Worm (Caenorhabditis elegans) whole organism, early embryonic: ENCODE measurements around the gene R07E5.6.

Source experiments
- B0310.2 ChIP-seq: sonication (generic microtip); optimal IDR thresholded peaks from 2 replicates; lab custom pipeline; 2016; ENCODE audit warnings: mild to moderate bottlenecking, missing genetic modification characterization, missing compliant biosample characterization
- F13C5.2 ChIP-seq: sonication (generic microtip); optimal IDR thresholded peaks from 2 replicates; lab custom pipeline; 2017; ENCODE audit warnings: mild to moderate bottlenecking, missing genetic modification characterization, inconsistent platforms, missing compliant biosample characterization
- ama-1 ChIP-seq: fragments of 150-350 bp; optimal IDR thresholded peaks from 2 replicates; lab custom pipeline; 2014
- ceh-13 ChIP-seq: fragments of 200-800 bp; sonication (Bioruptor generic); optimal IDR thresholded peaks from 2 replicates; lab custom pipeline; 2018; ENCODE audit warnings: mild to moderate bottlenecking, missing genetic modification characterization, missing compliant biosample characterization
- ceh-36 ChIP-seq: sonication (generic microtip); optimal IDR thresholded peaks from 2 replicates; lab custom pipeline; 2016; ENCODE audit warnings: missing genetic modification characterization, inconsistent platforms, missing compliant biosample characterization
- ets-7 ChIP-seq: sonication (generic microtip); optimal IDR thresholded peaks from 2 replicates; lab custom pipeline; 2016; ENCODE audit warnings: missing genotype, missing genetic modification characterization, missing compliant biosample characterization
- flt-1 ChIP-seq: fragments of 200-800 bp; sonication (Bioruptor generic); IDR thresholded peaks from 2 replicates; pipeline ENCODE4 v1.3.6; 2022; ENCODE audit warnings: missing genetic modification characterization, missing compliant biosample characterization
- hmbx-1 ChIP-seq: sonication (generic microtip); optimal IDR thresholded peaks from 2 replicates; lab custom pipeline; 2016; ENCODE audit warnings: mild to moderate bottlenecking, missing genetic modification characterization, missing compliant biosample characterization
- hmg-4 ChIP-seq: fragments of 200-800 bp; sonication (Bioruptor generic); optimal IDR thresholded peaks from 2 replicates; lab custom pipeline; 2018; ENCODE audit warnings: mild to moderate bottlenecking, missing genetic modification characterization, missing compliant biosample characterization
- pes-1 ChIP-seq: fragments of 200-800 bp; sonication (Bioruptor generic); IDR thresholded peaks from 2 replicates; pipeline ENCODE4 v1.3.6; 2022; ENCODE audit warnings: missing genetic modification reagents, missing genetic modification characterization, missing compliant biosample characterization
- scrt-1 ChIP-seq: fragments of 200-800 bp; sonication (Bioruptor generic); IDR thresholded peaks from 2 replicates; pipeline ENCODE4 v1.3.6; 2022; ENCODE audit warnings: missing genetic modification characterization, missing compliant biosample characterization
- sea-1 ChIP-seq: fragments of 200-800 bp; sonication (Bioruptor generic); conservative IDR thresholded peaks from 2 replicates; pipeline ENCODE4 v1.3.6; 2022; ENCODE audit warnings: missing genetic modification characterization, missing compliant biosample characterization
- tbx-11 ChIP-seq: fragments of 200-800 bp; sonication (Bioruptor generic); IDR thresholded peaks from 2 replicates; pipeline ENCODE4 v1.3.6; 2022; ENCODE audit warnings: missing genetic modification characterization, missing compliant biosample characterization
- tbx-37 ChIP-seq: fragments of 200-800 bp; sonication (Bioruptor generic); conservative IDR thresholded peaks from 2 replicates; pipeline ENCODE4 v1.3.6; 2022; ENCODE audit warnings: missing genetic modification reagents, missing genetic modification characterization, missing compliant biosample characterization

DNA sequence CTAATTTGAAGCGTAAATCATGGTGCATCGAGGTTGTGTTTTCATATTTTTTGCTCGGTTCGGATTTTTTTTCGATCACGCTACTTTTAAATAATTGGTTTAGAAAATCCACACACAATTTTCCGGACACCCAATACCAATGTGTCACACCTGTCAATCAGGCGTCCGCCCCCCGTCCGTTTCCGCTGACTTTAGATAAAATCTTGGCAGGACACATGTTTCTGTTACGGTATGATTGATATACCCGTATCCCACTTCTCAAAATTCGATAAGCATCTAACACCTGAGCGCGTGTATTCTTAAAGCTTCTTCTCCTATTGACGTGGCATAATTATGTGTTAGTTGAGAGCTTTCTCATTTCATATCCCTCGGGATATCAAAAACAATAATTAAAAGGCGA, 49.5 kb downstream of the R07E5.6 start:
- TF ChIP-seq pes-1 (GFP tag; lab: Robert Waterston, UW) (no peak), hmg-4 (GFP tag; lab: Kevin White, UChicago) (no peak), hmbx-1 (tag; lab: Kevin White, UChicago) (no peak), B0310.2 (tag; lab: Kevin White, UChicago) (no peak), F13C5.2 (tag; lab: Kevin White, UChicago) (no peak), sea-1 (GFP tag; lab: Robert Waterston, UW) (no peak), ama-1 (lab: Kevin White, UChicago) (no peak), flt-1 (GFP tag; lab: Robert Waterston, UW) (no peak), tbx-37 (GFP tag; lab: Robert Waterston, UW) (no peak), ets-7 (no peak), ceh-13 (GFP tag; lab: Kevin White, UChicago) (no peak), ceh-36 (tag; lab: Kevin White, UChicago) (no peak), tbx-11 (no peak), scrt-1 (GFP tag; lab: Robert Waterston, UW) (no peak)
